Worm (Caenorhabditis elegans): ENCODE data around the gene ZK353.3.

DNA sequence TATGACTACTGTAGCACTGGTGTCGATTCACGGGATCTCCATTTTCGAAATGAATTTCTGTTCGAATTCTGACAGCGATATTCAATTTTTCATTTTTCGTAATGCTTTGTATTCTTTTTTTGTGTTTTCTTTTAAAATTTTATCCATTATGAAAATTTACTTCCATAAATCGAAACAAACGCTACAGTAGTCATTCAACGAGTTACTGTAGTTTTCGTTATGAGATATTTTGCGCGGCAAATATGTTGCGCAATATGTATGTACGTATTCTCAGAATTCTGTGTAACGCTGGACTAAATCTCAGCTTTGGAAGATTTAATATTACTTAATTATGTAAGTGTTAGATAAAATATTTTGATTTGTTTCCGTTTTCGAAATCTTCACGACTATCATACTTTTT is 26.6 kb upstream of the ZK353.3 start:
- TF ChIP-seq lsy-2 (tag; optimal IDR thresholded peaks at IDR 0.05) (no peak), tbx-8 (GFP tag; optimal IDR thresholded peaks at IDR 0.05) (no peak), unc-62 (GFP tag; optimal IDR thresholded peaks at IDR 0.05) (no peak)

Data from whole organism, mixed stage, embryonic.